Fruit fly (Drosophila melanogaster): ENCODE measurements around the gene Gcna.

Gene Gcna

DNA sequence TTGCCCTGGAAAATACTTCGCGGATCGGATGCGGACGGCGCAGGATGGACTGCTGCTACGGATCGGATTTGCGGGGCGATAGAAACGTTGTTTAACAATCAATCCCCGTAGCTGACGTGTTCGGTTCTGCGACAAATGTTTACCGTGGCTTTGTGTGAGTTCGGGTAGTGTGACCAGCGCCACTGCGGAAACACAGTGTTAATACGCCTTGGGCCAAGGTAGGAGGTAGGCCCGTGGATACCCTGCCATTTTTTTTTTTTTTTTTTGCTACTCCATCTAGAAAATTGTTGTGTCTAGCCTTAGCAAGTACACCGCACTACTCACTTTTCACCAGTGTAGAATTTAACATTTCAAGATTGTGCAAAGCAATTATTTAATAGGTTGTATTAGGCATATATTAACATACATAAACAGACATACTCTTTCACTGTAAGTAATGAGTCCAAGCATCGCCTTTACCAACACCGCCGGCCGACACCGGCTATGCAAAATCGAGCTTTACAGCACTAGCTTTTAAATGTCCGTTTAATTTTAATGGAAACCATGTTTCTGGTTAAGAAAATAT, 3.9 kb downstream of the Gcna start, which contains the start of gene deltaCOP:
Gene deltaCOP, minus strand, starts transcription at position 171 of the 565 bp plus-strand sequence.
- peak; percentile 89 for TF ChIP-seq br (GFP tag; optimal IDR thresholded peaks at IDR 0.05)
- TF ChIP-seq psq (GFP tag; optimal IDR thresholded peaks at IDR 0.05): peak; percentile 82
- peak; percentile 53 for TF ChIP-seq CG32264 (GFP tag; optimal IDR thresholded peaks at IDR 0.05)
- no peak for TF ChIP-seq lola (GFP tag; optimal IDR thresholded peaks at IDR 0.05)
- TF ChIP-seq HLH106 (tag; optimal IDR thresholded peaks at IDR 0.05): peak; percentile 81
- TF ChIP-seq ey (GFP tag; optimal IDR thresholded peaks at IDR 0.05): peak; percentile 91
- TF ChIP-seq h (GFP tag; optimal IDR thresholded peaks at IDR 0.05): peak; percentile 93
- TF ChIP-seq woc (GFP tag; optimal IDR thresholded peaks at IDR 0.05): peak; percentile 97
- TF ChIP-seq Hr83 (GFP tag; optimal IDR thresholded peaks at IDR 0.05; ENCODE audit: poor library complexity, severe bottlenecking): peak; percentile 56
- no peak for TF ChIP-seq usp (GFP tag; optimal IDR thresholded peaks at IDR 0.05)
- TF ChIP-seq dmrt93B (GFP tag; optimal IDR thresholded peaks at IDR 0.05): no peak
- TF ChIP-seq tai (GFP tag; optimal IDR thresholded peaks at IDR 0.05): no peak
- TF ChIP-seq OdsH (GFP tag; optimal IDR thresholded peaks at IDR 0.05): peak; percentile 87
- TF ChIP-seq sv (GFP tag; optimal IDR thresholded peaks at IDR 0.05): peak; percentile 79
- TF ChIP-seq Vsx2 (GFP tag; optimal IDR thresholded peaks at IDR 0.05; ENCODE audit: partially characterized antibody): no peak
- peak; percentile 40 for TF ChIP-seq Myc (optimal IDR thresholded peaks at IDR 0.05)
- no peak for TF ChIP-seq sage (GFP tag; optimal IDR thresholded peaks at IDR 0.05)
- TF ChIP-seq GATAd (GFP tag; optimal IDR thresholded peaks at IDR 0.05): no peak
- TF ChIP-seq Sp1 (GFP tag; optimal IDR thresholded peaks at IDR 0.05): peak; percentile 72
- TF ChIP-seq CrebA (GFP tag; optimal IDR thresholded peaks at IDR 0.05; ENCODE audit: borderline replicate concordance): no peak
- TF ChIP-seq CG9705 (GFP tag; optimal IDR thresholded peaks at IDR 0.05): peak; percentile 51
- TF ChIP-seq rgr (GFP tag; optimal IDR thresholded peaks at IDR 0.05): peak; percentile 91
- TF ChIP-seq Hr78 (GFP tag; optimal IDR thresholded peaks at IDR 0.05): no peak
- TF ChIP-seq dl (GFP tag; optimal IDR thresholded peaks at IDR 0.05; ENCODE audit: insufficient read depth in 1 of 2, partially characterized antibody in 2 of 2): no peak
- peak; percentile 39 for TF ChIP-seq Mio (GFP tag; optimal IDR thresholded peaks at IDR 0.05)
- TF ChIP-seq foxo (GFP tag; optimal IDR thresholded peaks at IDR 0.05): peak; percentile 19 to 92
- TF ChIP-seq Rel (GFP tag; optimal IDR thresholded peaks at IDR 0.05): no peak
- peak; percentile 65 for TF ChIP-seq Rel (tag; optimal IDR thresholded peaks at IDR 0.05)

DNA sequence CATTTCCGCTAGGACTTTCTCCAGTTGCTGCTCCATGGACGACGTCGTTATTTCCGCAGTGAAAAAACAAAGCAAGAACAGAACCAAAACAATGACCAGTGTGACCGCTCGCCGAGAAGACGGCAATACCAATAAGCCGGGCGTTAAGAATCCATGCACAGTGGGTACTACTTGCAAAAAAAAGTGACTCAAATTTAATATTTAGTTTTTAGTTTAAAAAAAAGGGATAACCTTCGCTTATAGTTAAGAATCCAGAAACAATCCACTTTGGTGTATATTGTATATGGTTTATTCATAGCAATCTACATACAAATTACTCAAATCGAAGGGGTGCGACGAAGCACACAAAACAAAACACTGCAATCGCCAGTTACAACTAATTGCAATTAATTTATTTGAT, 6.8 kb downstream of the Gcna start, which contains the start of gene Lamtor5:
Gene Lamtor5, minus strand, starts transcription at position 105 of the 400 bp plus-strand sequence.
- TF ChIP-seq psq (GFP tag; optimal IDR thresholded peaks at IDR 0.05): peak; percentile 36
- no peak for TF ChIP-seq Rel (GFP tag; optimal IDR thresholded peaks at IDR 0.05)
- peak; percentile 43 for TF ChIP-seq Rel (tag; optimal IDR thresholded peaks at IDR 0.05)
- peak; percentile 1 for TF ChIP-seq Hr83 (GFP tag; optimal IDR thresholded peaks at IDR 0.05; ENCODE audit: poor library complexity, severe bottlenecking)
- TF ChIP-seq h (GFP tag; optimal IDR thresholded peaks at IDR 0.05): peak; percentile 54
- TF ChIP-seq Jra (GFP tag; optimal IDR thresholded peaks at IDR 0.05): peak; percentile 34
- peak in 1 of 2 experiments; percentile 50 for TF ChIP-seq foxo (GFP tag; optimal IDR thresholded peaks at IDR 0.05)
- TF ChIP-seq Hr78 (GFP tag; optimal IDR thresholded peaks at IDR 0.05): no peak
- no peak for TF ChIP-seq N (GFP tag; optimal IDR thresholded peaks at IDR 0.05)
- peak; percentile 58 for TF ChIP-seq Hnf4 (GFP tag; optimal IDR thresholded peaks at IDR 0.05)
- peak; percentile 39 for TF ChIP-seq rgr (GFP tag; optimal IDR thresholded peaks at IDR 0.05)
- peak; percentile 54 for TF ChIP-seq fru (GFP tag; optimal IDR thresholded peaks at IDR 0.05)
- peak; percentile 51 for TF ChIP-seq Sp1 (GFP tag; optimal IDR thresholded peaks at IDR 0.05)
- TF ChIP-seq sage (GFP tag; optimal IDR thresholded peaks at IDR 0.05): no peak
- TF ChIP-seq br (GFP tag; optimal IDR thresholded peaks at IDR 0.05): peak; percentile 19
- peak; percentile 35 for TF ChIP-seq ey (GFP tag; optimal IDR thresholded peaks at IDR 0.05)
- no peak for TF ChIP-seq dmrt93B (GFP tag; optimal IDR thresholded peaks at IDR 0.05)
- peak; percentile 68 for TF ChIP-seq woc (GFP tag; optimal IDR thresholded peaks at IDR 0.05)
- no peak for TF ChIP-seq tai (GFP tag; optimal IDR thresholded peaks at IDR 0.05)
- TF ChIP-seq HLH106 (tag; optimal IDR thresholded peaks at IDR 0.05): peak; percentile 57
- no peak for TF ChIP-seq Abd-B (GFP tag; optimal IDR thresholded peaks at IDR 0.05)

DNA sequence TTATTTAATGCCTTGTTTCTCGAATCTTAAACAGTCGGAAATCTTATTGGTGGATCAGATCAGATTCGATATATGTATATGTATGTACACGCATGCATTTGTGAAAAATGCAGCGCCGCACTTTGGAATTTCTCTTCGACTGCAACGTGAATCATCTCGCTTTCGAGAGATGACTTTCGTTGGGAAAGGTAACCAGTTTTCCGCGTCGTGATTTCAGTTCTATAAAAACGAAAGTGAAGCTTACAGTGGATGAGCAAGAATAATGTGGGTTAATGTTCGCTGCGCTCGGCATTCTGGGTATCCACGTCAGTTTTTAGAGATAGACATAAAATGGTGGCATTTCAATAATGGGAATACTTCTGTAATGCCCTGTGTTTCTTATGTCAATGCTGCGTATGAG, 9.0 kb downstream of the Gcna start:
- TF ChIP-seq Vsx2 (GFP tag; optimal IDR thresholded peaks at IDR 0.05; ENCODE audit: partially characterized antibody) (no peak), Dfd (GFP tag; optimal IDR thresholded peaks at IDR 0.05) (no peak), CG32264 (GFP tag; optimal IDR thresholded peaks at IDR 0.05) (no peak), Hr78 (GFP tag; optimal IDR thresholded peaks at IDR 0.05) (no peak), lola (GFP tag; optimal IDR thresholded peaks at IDR 0.05) (no peak), Rel (GFP tag; optimal IDR thresholded peaks at IDR 0.05) (no peak), Rel (tag; optimal IDR thresholded peaks at IDR 0.05) (no peak), sage (GFP tag; optimal IDR thresholded peaks at IDR 0.05) (no peak), Jra (GFP tag; optimal IDR thresholded peaks at IDR 0.05) (no peak), HLH106 (tag; optimal IDR thresholded peaks at IDR 0.05) (no peak), dmrt93B (GFP tag; optimal IDR thresholded peaks at IDR 0.05) (no peak), br (GFP tag; optimal IDR thresholded peaks at IDR 0.05) (no peak), Hnf4 (GFP tag; optimal IDR thresholded peaks at IDR 0.05) (no peak), rgr (GFP tag; optimal IDR thresholded peaks at IDR 0.05) (no peak), pan (optimal IDR thresholded peaks at IDR 0.05) (no peak), dsf (GFP tag; optimal IDR thresholded peaks at IDR 0.05; ENCODE audit: borderline replicate concordance) (no peak), dl (GFP tag; optimal IDR thresholded peaks at IDR 0.05; ENCODE audit: insufficient read depth in 1 of 2, partially characterized antibody in 2 of 2) (no peak), Dif (GFP tag; optimal IDR thresholded peaks at IDR 0.05; ENCODE audit: partially characterized antibody) (no peak), foxo (GFP tag; optimal IDR thresholded peaks at IDR 0.05) (no peak), fru (GFP tag; optimal IDR thresholded peaks at IDR 0.05) (no peak)

All from whole organism, wandering third instar larva.